Fruit fly (Drosophila melanogaster) whole organism, adult: ENCODE measurements around the gene CG9673.

Source experiments
- CG12768 ChIP-seq: fragments of 200-800 bp; sonication (Bioruptor generic); optimal IDR thresholded peaks from 2 replicates; lab custom pipeline; 2017; ENCODE audit warnings: missing biosample characterization, missing genetic modification characterization, mild to moderate bottlenecking, moderate library complexity, missing genetic modification reagents
- Crg-1 ChIP-seq: fragments of 200-800 bp; sonication (Bioruptor generic); optimal IDR thresholded peaks from 2 replicates; lab custom pipeline; 2016; ENCODE audit warnings: missing biosample characterization, missing genetic modification characterization

dm6 chrX:16700070-16700469, 3.6 kb downstream of the CG9673 start, which contains the start of gene CG9676:
- no peak for TF ChIP-seq CG12768 (GFP tag; lab: Kevin White, UChicago)
- TF ChIP-seq Crg-1 (GFP tag; lab: Kevin White, UChicago) = no peak
